Worm (Caenorhabditis elegans) whole organism, young adult: Measurements from ENCODE around the gene casy-1.

Experiments
- F10E7.11 ChIP-seq: sonication (generic microtip); optimal IDR thresholded peaks from 2 replicates; lab custom pipeline; 2017; ENCODE audit warnings: mild to moderate bottlenecking, missing genetic modification characterization, moderate library complexity, missing compliant biosample characterization
- F33H1.4 ChIP-seq: fragments of 200-800 bp; sonication (Bioruptor generic); IDR thresholded peaks from 2 replicates; pipeline ENCODE4 v1.3.6; 2022; ENCODE audit warnings: missing genetic modification reagents, missing genetic modification characterization, missing compliant biosample characterization
- Y56A3A.18 ChIP-seq: fragments of 200-800 bp; sonication (Bioruptor generic); IDR thresholded peaks from 2 replicates; pipeline ENCODE4 v1.3.6; 2022; ENCODE audit warnings: missing genetic modification reagents, missing genetic modification characterization, missing compliant biosample characterization
- Y95B8A.8 ChIP-seq: fragments of 200-800 bp; sonication (Bioruptor generic); IDR thresholded peaks from 2 replicates; pipeline ENCODE4 v1.3.6; 2022; ENCODE audit warnings: missing genetic modification reagents, missing genetic modification characterization, missing compliant biosample characterization
- ama-1 ChIP-seq, 3 experiments: fragments of 150-350 bp in 1 of 3; sonication (generic microtip) in 2 of 3; optimal IDR thresholded peaks; 2 replicates each; lab custom pipeline; 2014 to 2018; ENCODE audit warnings: missing biosample characterization in 2 of 3, missing genetic modification characterization in 2 of 3, missing genetic modification reagents in 2 of 3
- aptf-2 ChIP-seq: fragments of 200-800 bp; sonication (Bioruptor generic); conservative IDR thresholded peaks from 2 replicates; pipeline ENCODE4 v1.3.6; 2022; ENCODE audit warnings: missing genetic modification reagents, missing genetic modification characterization, missing compliant biosample characterization
- chd-7 ChIP-seq: sonication (generic microtip); optimal IDR thresholded peaks from 2 replicates; lab custom pipeline; 2016; ENCODE audit warnings: mild to moderate bottlenecking, missing genetic modification characterization, moderate library complexity, missing compliant biosample characterization
- dpff-1 ChIP-seq: sonication (generic microtip); optimal IDR thresholded peaks from 2 replicates; lab custom pipeline; 2017; ENCODE audit warnings: mild to moderate bottlenecking, missing genetic modification characterization, missing compliant biosample characterization
- egl-18 ChIP-seq: fragments of 200-800 bp; sonication (Bioruptor generic); IDR thresholded peaks from 2 replicates; pipeline ENCODE4 v1.3.6; 2022; ENCODE audit warnings: missing genetic modification reagents, missing genetic modification characterization, missing compliant biosample characterization
- hrde-1 ChIP-seq: sonication (generic microtip); optimal IDR thresholded peaks from 2 replicates; lab custom pipeline; 2016; ENCODE audit warnings: missing genetic modification characterization, mild to moderate bottlenecking, missing compliant biosample characterization, moderate library complexity, missing genotype, missing genetic modification reagents, borderline replicate concordance
- nhr-27 ChIP-seq: fragments of 200-800 bp; sonication (Bioruptor generic); optimal IDR thresholded peaks from 2 replicates; lab custom pipeline; 2018; ENCODE audit warnings: mild to moderate bottlenecking, missing genetic modification characterization, moderate library complexity, missing compliant biosample characterization

- no peak for TF ChIP-seq F33H1.4 (GFP tag; lab: Robert Waterston, UW)
- TF ChIP-seq chd-7 (tag; lab: Kevin White, UChicago), result no peak
- no peak for TF ChIP-seq ama-1 (optimal IDR thresholded peaks at IDR 0.05; lab: Kevin White, UChicago)
- no peak for TF ChIP-seq ama-1 (GFP tag; optimal IDR thresholded peaks at IDR 0.05; lab: Kevin White, UChicago)
- TF ChIP-seq Y56A3A.18 (GFP tag; lab: Robert Waterston, UW), result no peak
- TF ChIP-seq dpff-1 (tag; lab: Kevin White, UChicago), result no peak
- no peak for TF ChIP-seq nhr-27 (tag; lab: Kevin White, UChicago)
- no peak for TF ChIP-seq hrde-1 (tag; lab: Kevin White, UChicago)
- no peak for TF ChIP-seq egl-18 (GFP tag; lab: Robert Waterston, UW)
- TF ChIP-seq Y95B8A.8 (GFP tag; lab: Robert Waterston, UW), result no peak
- TF ChIP-seq F10E7.11 (tag; lab: Kevin White, UChicago), result no peak
- no peak for TF ChIP-seq aptf-2 (GFP tag; lab: Robert Waterston, UW)
These were observed 5.8 kb downstream of the casy-1 start for ce11 chrII:5950657-5951056.
